Worm (Caenorhabditis elegans): Measurements from ENCODE around the gene idpp-4.

DNA sequence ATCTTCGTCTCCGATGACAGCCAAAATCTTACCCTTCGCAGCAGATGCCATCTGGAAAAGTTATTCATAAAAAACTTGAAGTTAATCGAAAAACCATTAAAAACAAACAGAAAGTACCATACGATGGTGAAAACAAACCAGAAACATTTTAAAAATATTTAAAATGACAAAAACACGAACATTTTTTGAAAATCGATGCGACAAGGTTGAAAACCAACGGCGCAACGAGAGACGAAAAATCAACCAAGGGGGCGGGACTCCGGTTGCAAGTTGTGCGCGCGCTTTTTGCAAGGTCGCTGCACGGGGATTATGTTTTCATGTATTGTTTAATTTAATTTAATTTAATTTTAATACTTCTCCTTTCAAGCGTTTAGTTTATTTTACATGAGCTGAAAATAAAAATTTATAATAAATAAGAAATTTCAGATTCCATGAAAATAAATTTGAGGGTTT, 17.6 kb upstream of the idpp-4 start, which contains the start of gene vha-9:
- no peak for TF ChIP-seq sea-2 (GFP tag; optimal IDR thresholded peaks at IDR 0.05)
- TF ChIP-seq pha-4 (tag; optimal IDR thresholded peaks at IDR 0.05): peak; percentile 81
- TF ChIP-seq nhr-11 (tag; optimal IDR thresholded peaks at IDR 0.05): no peak
- peak; percentile 58 for TF ChIP-seq lin-39 (tag; optimal IDR thresholded peaks at IDR 0.05)
- TF ChIP-seq ceh-16 (tag; optimal IDR thresholded peaks at IDR 0.05): no peak
- no peak for TF ChIP-seq nhr-12 (tag; optimal IDR thresholded peaks at IDR 0.05)
- peak; percentile 60 for TF ChIP-seq lin-15B (tag; optimal IDR thresholded peaks at IDR 0.05)
- no peak for TF ChIP-seq skn-1 (tag; optimal IDR thresholded peaks at IDR 0.05)
- no peak for TF ChIP-seq nhr-77 (tag; optimal IDR thresholded peaks at IDR 0.05)
- no peak for TF ChIP-seq nhr-237 (tag; optimal IDR thresholded peaks at IDR 0.05)
- TF ChIP-seq ztf-11 (tag; optimal IDR thresholded peaks at IDR 0.05): no peak
